Worm (Caenorhabditis elegans): ENCODE measurements around the gene grd-5.

grd-5 gene

DNA sequence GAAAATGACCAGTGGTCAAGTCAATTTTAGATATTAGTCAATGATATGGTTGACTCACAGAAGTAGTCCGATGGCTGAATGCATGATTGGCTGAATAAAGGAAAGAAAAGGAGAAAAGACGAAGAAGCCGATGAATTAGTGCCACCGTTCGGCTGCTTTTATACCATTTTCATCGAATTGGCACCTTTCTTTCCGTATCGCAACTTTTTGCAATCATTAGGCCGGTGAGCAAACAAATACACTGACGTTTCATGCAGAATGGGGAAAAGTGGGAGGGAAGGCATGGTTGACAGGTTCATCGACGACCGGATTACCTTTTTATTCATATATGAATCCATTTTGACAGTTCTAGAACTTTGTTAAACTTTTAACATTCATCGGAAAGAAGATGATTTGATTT is 2.4 kb downstream of the grd-5 start, which contains the start of gene idpc-2 (continued):
- TF ChIP-seq ceh-30 (tag; optimal IDR thresholded peaks at IDR 0.05) (no peak), sox-2 (GFP tag; IDR thresholded peaks at IDR 0.05) (no peak), ceh-34 (tag; optimal IDR thresholded peaks at IDR 0.05) (no peak), Y22D7AL.16 (tag; optimal IDR thresholded peaks at IDR 0.05) (no peak)

DNA sequence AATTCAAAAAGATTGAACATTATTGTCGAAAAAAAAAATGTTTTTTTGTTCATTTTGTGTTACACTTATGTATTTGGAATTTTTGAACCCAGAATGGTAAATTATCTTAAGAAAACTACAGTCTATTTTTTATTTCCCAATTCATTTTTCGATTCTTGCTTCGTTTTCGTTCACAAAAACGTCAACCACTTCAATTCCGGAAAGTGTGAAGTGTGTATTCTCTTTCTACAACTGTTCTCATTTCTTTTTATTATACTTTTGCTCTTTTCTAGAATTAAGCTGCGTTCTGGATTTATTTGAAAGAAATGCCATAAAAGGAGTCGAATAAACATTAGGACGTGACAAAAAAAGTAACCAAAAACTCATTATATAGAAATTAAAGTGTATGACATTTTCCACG is 3.5 kb downstream of the grd-5 start, which contains the start of gene F41E6.1:
Gene F41E6.1, plus strand, starts transcription at position 301 of the 400 bp plus-strand sequence.
- TF ChIP-seq nhr-11 (tag; optimal IDR thresholded peaks at IDR 0.05) (no peak), K02D7.2 (tag; optimal IDR thresholded peaks at IDR 0.05) (no peak), fkh-10 (GFP tag; optimal IDR thresholded peaks at IDR 0.05) (no peak), ceh-48 (tag; optimal IDR thresholded peaks at IDR 0.05) (no peak), hlh-30 (tag; optimal IDR thresholded peaks at IDR 0.05; ENCODE audit: insufficient read depth) (no peak), gmeb-2 (tag; optimal IDR thresholded peaks at IDR 0.05) (no peak), unc-86 (tag; optimal IDR thresholded peaks at IDR 0.05) (no peak), ahr-1 (tag; optimal IDR thresholded peaks at IDR 0.05) (no peak), nfya-1 (tag; optimal IDR thresholded peaks at IDR 0.05) (no peak), pros-1 (tag; optimal IDR thresholded peaks at IDR 0.05) (no peak), C38D4.7 (GFP tag; optimal IDR thresholded peaks at IDR 0.05) (no peak), nhr-232 (tag; optimal IDR thresholded peaks at IDR 0.05) (no peak), ceh-14 (tag; optimal IDR thresholded peaks at IDR 0.05) (no peak), dve-1 (tag; optimal IDR thresholded peaks at IDR 0.05) (no peak)

DNA sequence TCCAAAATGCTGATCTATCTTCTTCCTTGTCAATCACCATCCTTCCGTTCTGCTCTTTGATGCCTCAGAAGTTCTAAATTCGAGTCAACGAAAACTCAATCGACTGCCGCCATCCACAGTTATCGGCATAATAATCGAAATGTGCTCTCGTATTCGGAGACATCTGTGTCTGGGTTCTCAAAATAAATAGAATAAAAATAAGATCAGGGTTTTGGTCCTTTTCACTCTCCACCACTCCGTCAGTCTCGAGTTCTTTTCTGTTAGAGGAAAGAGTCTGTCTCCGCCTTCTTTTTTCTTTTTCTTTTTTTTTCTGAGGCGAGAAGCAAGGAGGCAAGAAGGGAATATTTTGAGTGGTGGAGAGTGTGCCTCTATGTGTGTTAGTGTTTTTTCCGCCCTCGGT is 4.9 kb downstream of the grd-5 start, which contains the start of gene F41E6.17:
Gene F41E6.17, plus strand, starts transcription at position 348 of the 400 bp plus-strand sequence.
- TF ChIP-seq dmd-4 (tag; optimal IDR thresholded peaks at IDR 0.05; ENCODE audit: borderline replicate concordance) (no peak), unc-42 (tag; optimal IDR thresholded peaks at IDR 0.05) (peak; percentile 62)

- TF ChIP-seq unc-55 (GFP tag; optimal IDR thresholded peaks at IDR 0.05) (peak; percentile 12), ceh-9 (tag; optimal IDR thresholded peaks at IDR 0.05) (no peak), unc-86 (tag; optimal IDR thresholded peaks at IDR 0.05) (no peak)
These were observed 7.6 kb downstream of the grd-5 start for ce11 chrV:8626406-8626805.

- no peak for TF ChIP-seq pat-9 (tag; optimal IDR thresholded peaks at IDR 0.05)
- no peak for TF ChIP-seq lin-11 (tag; optimal IDR thresholded peaks at IDR 0.05)
- TF ChIP-seq ttx-3 (tag; optimal IDR thresholded peaks at IDR 0.05): no peak
- TF ChIP-seq pax-1 (tag; optimal IDR thresholded peaks at IDR 0.05): no peak
- no peak for TF ChIP-seq ceh-6 (GFP tag; optimal IDR thresholded peaks at IDR 0.05)
- TF ChIP-seq ceh-24 (tag; optimal IDR thresholded peaks at IDR 0.05): no peak
- no peak for TF ChIP-seq zip-5 (tag; optimal IDR thresholded peaks at IDR 0.05)
- TF ChIP-seq fkh-6 (tag; optimal IDR thresholded peaks at IDR 0.05): no peak
These were observed 8.7 kb downstream of the grd-5 start for ce11 chrV:8627580-8627979.

ce11 chrV:8629029-8629428 is 10.2 kb downstream of the grd-5 start, which contains the start of gene F41E6.12:
F41E6.12 (minus strand) TSS chrV:8629129.
- TF ChIP-seq elt-2 (tag; optimal IDR thresholded peaks at IDR 0.05) (no peak), fax-1 (tag; optimal IDR thresholded peaks at IDR 0.05) (no peak), lim-6 (tag; optimal IDR thresholded peaks at IDR 0.05) (no peak), pha-2 (tag; optimal IDR thresholded peaks at IDR 0.05) (no peak), dve-1 (tag; optimal IDR thresholded peaks at IDR 0.05) (no peak), pag-3 (tag; optimal IDR thresholded peaks at IDR 0.05; ENCODE audit: borderline replicate concordance) (no peak), syd-9 (tag; optimal IDR thresholded peaks at IDR 0.05) (no peak), fkh-6 (tag; optimal IDR thresholded peaks at IDR 0.05) (no peak), npax-4 (tag; optimal IDR thresholded peaks at IDR 0.05) (no peak), unc-86 (tag; optimal IDR thresholded peaks at IDR 0.05) (no peak), rnt-1 (tag; optimal IDR thresholded peaks at IDR 0.05) (no peak), ceh-2 (tag; optimal IDR thresholded peaks at IDR 0.05) (no peak), madf-2 (tag; optimal IDR thresholded peaks at IDR 0.05) (no peak), unc-3 (GFP tag; conservative IDR thresholded peaks at IDR 0.05) (no peak), unc-3 (tag; optimal IDR thresholded peaks at IDR 0.05) (no peak), ttx-3 (tag; optimal IDR thresholded peaks at IDR 0.05) (no peak), eyg-1 (tag; optimal IDR thresholded peaks at IDR 0.05) (no peak), sdc-2 (tag; optimal IDR thresholded peaks at IDR 0.05) (no peak), hlh-15 (tag; optimal IDR thresholded peaks at IDR 0.05) (no peak)
